Worm (Caenorhabditis elegans) whole organism, L1 larva: ENCODE results near the gene C33A12.19.

Source experiments
- C04F5.9 ChIP-seq: sonication (generic microtip); optimal IDR thresholded peaks from 2 replicates; lab custom pipeline; 2016; ENCODE audit warnings: missing genetic modification characterization, missing compliant biosample characterization
- C16A3.4 ChIP-seq: fragments of 150-350 bp; optimal IDR thresholded peaks from 2 replicates; lab custom pipeline; 2014; ENCODE audit warnings: missing biosample characterization, missing genetic modification characterization
- alr-1 ChIP-seq: fragments of 200-800 bp; sonication (Bioruptor generic); optimal IDR thresholded peaks from 2 replicates; lab custom pipeline; 2018; ENCODE audit warnings: borderline replicate concordance, mild to moderate bottlenecking, missing genetic modification characterization, missing compliant biosample characterization
- aly-2 ChIP-seq: fragments of 150-350 bp; optimal IDR thresholded peaks from 2 replicates; lab custom pipeline; 2014; ENCODE audit warnings: missing biosample characterization, missing genetic modification characterization
- blmp-1 ChIP-seq: fragments of 150-350 bp; optimal IDR thresholded peaks from 2 replicates; lab custom pipeline; 2014; ENCODE audit warnings: missing biosample characterization, missing genetic modification characterization
- ceh-82 ChIP-seq, 3 experiments: fragments of 150-350 bp in 1 of 3; sonication (generic microtip) in 2 of 3; optimal IDR thresholded peaks; 2 replicates each; lab custom pipeline; 2014 to 2017; ENCODE audit warnings: missing biosample characterization in 3 of 3, missing genetic modification characterization in 3 of 3
- dpl-1 ChIP-seq, 3 experiments: fragments of 150-350 bp in 2 of 3; sonication (generic microtip) in 1 of 3; optimal IDR thresholded peaks; 2 replicates each; lab custom pipeline; 2014 to 2017; ENCODE audit warnings: missing biosample characterization in 3 of 3, missing genetic modification characterization in 3 of 3, missing genetic modification reagents in 3 of 3
- dsc-1 ChIP-seq: sonication (generic microtip); optimal IDR thresholded peaks from 2 replicates; lab custom pipeline; 2016; ENCODE audit warnings: mild to moderate bottlenecking, missing genetic modification characterization, missing compliant biosample characterization
- efl-1 ChIP-seq, 4 experiments: fragments of 150-350 bp; optimal IDR thresholded peaks in 3 of 4; peaks in 1 of 4; 1 replicate in 1 of 4; 2 replicates in 3 of 4; lab custom pipeline; 2014; ENCODE audit warnings: missing biosample characterization in 2 of 4, missing genetic modification characterization in 2 of 4, missing genetic modification reagents in 2 of 4
- egl-13 ChIP-seq: sonication (generic microtip); optimal IDR thresholded peaks from 2 replicates; lab custom pipeline; 2016; ENCODE audit warnings: missing genotype, missing genetic modification reagents, missing genetic modification characterization, missing compliant biosample characterization
- egl-27 ChIP-seq, 2 experiments: fragments of 150-350 bp in 1 of 2; sonication (generic microtip); optimal IDR thresholded peaks; 3 replicates each; lab custom pipeline; 2017 to 2018; ENCODE audit warnings: missing biosample characterization in 2 of 2, missing genetic modification characterization in 2 of 2, missing genetic modification reagents in 2 of 2
- elt-2 ChIP-seq: sonication (generic microtip); optimal IDR thresholded peaks from 2 replicates; lab custom pipeline; 2016; ENCODE audit warnings: missing genetic modification characterization, mild to moderate bottlenecking, inconsistent platforms, missing compliant biosample characterization, missing genetic modification reagents
- elt-3 ChIP-seq, 6 experiments: fragments of 150-350 bp in 1 of 6; sonication (generic microtip); optimal IDR thresholded peaks; 2 replicates each; lab custom pipeline; 2017 to 2018; ENCODE audit warnings: missing biosample characterization in 6 of 6, missing genetic modification characterization in 6 of 6, inconsistent platforms in 1 of 6
- ets-5 ChIP-seq: fragments of 200-800 bp; sonication (Bioruptor generic); IDR thresholded peaks from 2 replicates; pipeline ENCODE4 v1.3.6; 2022; ENCODE audit warnings: missing genetic modification characterization, missing compliant biosample characterization
- fkh-10 ChIP-seq: sonication (generic microtip); optimal IDR thresholded peaks from 2 replicates; lab custom pipeline; 2017; ENCODE audit warnings: missing biosample characterization, missing genetic modification reagents, missing genetic modification characterization
- fkh-4 ChIP-seq: sonication (generic microtip); optimal IDR thresholded peaks from 2 replicates; lab custom pipeline; 2016; ENCODE audit warnings: missing compliant biosample characterization, missing genetic modification characterization, borderline replicate concordance
- jun-1 ChIP-seq: fragments of 150-350 bp; optimal IDR thresholded peaks from 2 replicates; lab custom pipeline; 2014; ENCODE audit warnings: missing biosample characterization, missing genetic modification reagents, missing genetic modification characterization
- lin-14 ChIP-seq: fragments of 200-800 bp; sonication (Bioruptor generic); optimal IDR thresholded peaks from 2 replicates; lab custom pipeline; 2018; ENCODE audit warnings: mild to moderate bottlenecking, missing genetic modification characterization, moderate library complexity, missing compliant biosample characterization
- lin-15B ChIP-seq: fragments of 150-350 bp; sonication (generic microtip); optimal IDR thresholded peaks from 3 replicates; lab custom pipeline; 2014; ENCODE audit warnings: missing biosample characterization, missing genetic modification characterization
- lin-35 ChIP-seq, 2 experiments: fragments of 150-350 bp; optimal IDR thresholded peaks; 2 replicates each; lab custom pipeline; 2014; ENCODE audit warnings: missing biosample characterization in 2 of 2, missing genetic modification characterization in 2 of 2, missing genetic modification reagents in 2 of 2
- lsy-2 ChIP-seq, 2 experiments: fragments of 150-350 bp; optimal IDR thresholded peaks; 2 replicates each; lab custom pipeline; 2014; ENCODE audit warnings: missing biosample characterization in 2 of 2, missing genetic modification characterization in 2 of 2
- mdl-1 ChIP-seq, 2 experiments: fragments of 150-350 bp; optimal IDR thresholded peaks; 2 replicates each; lab custom pipeline; 2014 to 2017; ENCODE audit warnings: missing biosample characterization in 2 of 2, missing genetic modification characterization in 2 of 2, inconsistent platforms in 1 of 2
- mep-1 ChIP-seq: fragments of 150-350 bp; optimal IDR thresholded peaks from 2 replicates; lab custom pipeline; 2014; ENCODE audit warnings: missing biosample characterization, missing genetic modification characterization
- nhr-19 ChIP-seq: fragments of 200-800 bp; sonication (Bioruptor generic); conservative IDR thresholded peaks from 2 replicates; pipeline ENCODE4 v1.3.6; 2022; ENCODE audit warnings: missing genetic modification characterization, missing compliant biosample characterization
- nhr-20 ChIP-seq: sonication (generic microtip); optimal IDR thresholded peaks from 2 replicates; lab custom pipeline; 2016; ENCODE audit warnings: mild to moderate bottlenecking, missing genetic modification characterization, missing compliant biosample characterization
- nhr-47 ChIP-seq: sonication (generic microtip); optimal IDR thresholded peaks from 2 replicates; lab custom pipeline; 2016; ENCODE audit warnings: mild to moderate bottlenecking, missing genetic modification characterization, moderate library complexity, missing compliant biosample characterization
- nhr-71 ChIP-seq: sonication (generic microtip); optimal IDR thresholded peaks from 2 replicates; lab custom pipeline; 2016; ENCODE audit warnings: mild to moderate bottlenecking, missing genetic modification characterization, moderate library complexity, missing compliant biosample characterization
- nhr-76 ChIP-seq: sonication (generic microtip); optimal IDR thresholded peaks from 2 replicates; lab custom pipeline; 2017; ENCODE audit warnings: missing biosample characterization, missing genetic modification characterization
- nhr-85 ChIP-seq: sonication (generic microtip); peaks from one replicate; lab custom pipeline; 2016; ENCODE audit warnings: missing genetic modification characterization, inconsistent platforms, missing compliant biosample characterization
- nhr-90 ChIP-seq: sonication (generic microtip); optimal IDR thresholded peaks from 2 replicates; lab custom pipeline; 2016; ENCODE audit warnings: mild to moderate bottlenecking, missing genetic modification characterization, missing compliant biosample characterization; ENCODE audit not compliant: poor library complexity
- pax-3 ChIP-seq: fragments of 200-800 bp; sonication (Bioruptor generic); optimal IDR thresholded peaks from 2 replicates; lab custom pipeline; 2018; ENCODE audit warnings: mild to moderate bottlenecking, missing genetic modification characterization, moderate library complexity, missing compliant biosample characterization
- rnt-1 ChIP-seq: sonication (generic microtip); optimal IDR thresholded peaks from 2 replicates; lab custom pipeline; 2016; ENCODE audit warnings: mild to moderate bottlenecking, missing genetic modification characterization, moderate library complexity, missing compliant biosample characterization
- snpc-4 ChIP-seq: fragments of 150-350 bp; optimal IDR thresholded peaks from 2 replicates; lab custom pipeline; 2014; ENCODE audit warnings: missing biosample characterization, missing genetic modification characterization
- snu-23 ChIP-seq: sonication (generic microtip); optimal IDR thresholded peaks from 2 replicates; lab custom pipeline; 2016; ENCODE audit warnings: missing genetic modification characterization, missing compliant biosample characterization
- swsn-7 ChIP-seq: sonication (generic microtip); optimal IDR thresholded peaks from 2 replicates; lab custom pipeline; 2016; ENCODE audit warnings: missing genetic modification characterization, missing compliant biosample characterization
- tbx-2 ChIP-seq: sonication (generic microtip); optimal IDR thresholded peaks from 2 replicates; lab custom pipeline; 2016; ENCODE audit warnings: missing genetic modification characterization, missing compliant biosample characterization
- tlp-1 ChIP-seq: fragments of 150-350 bp; optimal IDR thresholded peaks from 2 replicates; lab custom pipeline; 2014; ENCODE audit warnings: missing biosample characterization, missing genetic modification characterization
- unc-62 ChIP-seq: fragments of 150-350 bp; optimal IDR thresholded peaks from 2 replicates; lab custom pipeline; 2014; ENCODE audit warnings: missing biosample characterization, missing genetic modification reagents, missing genetic modification characterization
- xbp-1 ChIP-seq: sonication (generic microtip); optimal IDR thresholded peaks from 2 replicates; lab custom pipeline; 2016; ENCODE audit warnings: missing genetic modification characterization, missing compliant biosample characterization

C33A12.19 gene

ce11 chrIV:9524849-9525460, 8.2 kb downstream of the C33A12.19 start, which contains the start of gene ndua-5 (continued):
- TF ChIP-seq nhr-20 (tag; lab: Kevin White, UChicago) (peak; percentile 62), dpl-1 (GFP tag; optimal IDR thresholded peaks at IDR 0.05; lab: Kevin White, UChicago) (peak; percentile 86 to 92 (median 88)), C04F5.9 (tag; lab: Kevin White, UChicago) (no peak), ceh-82 (tag; optimal IDR thresholded peaks at IDR 0.05; lab: Kevin White, UChicago) (peak; percentile 0 to 51 (median 9))
- TF ChIP-seq, all 84 proteins: peak for 24

- TF ChIP-seq unc-62 (GFP tag; lab: Kevin White, UChicago) (no peak), dsc-1 (tag; lab: Kevin White, UChicago) (peak; percentile 93), nhr-20 (tag; lab: Kevin White, UChicago) (peak; percentile 81), C04F5.9 (tag; lab: Kevin White, UChicago) (no peak), ceh-82 (tag; optimal IDR thresholded peaks at IDR 0.05; lab: Kevin White, UChicago) (peak in 1 of 3 experiments; percentile 23), nhr-76 (tag; lab: Kevin White, UChicago) (no peak), nhr-71 (tag; lab: Kevin White, UChicago) (peak; percentile 76), mdl-1 (tag; optimal IDR thresholded peaks at IDR 0.05; lab: Kevin White, UChicago) (peak in 1 of 2 experiments; percentile 18), lin-35 (GFP tag; optimal IDR thresholded peaks at IDR 0.05; lab: Kevin White, UChicago) (peak in 1 of 2 experiments; percentile 40), xbp-1 (tag; lab: Kevin White, UChicago) (peak; percentile 21), egl-27 (tag; optimal IDR thresholded peaks at IDR 0.05; lab: Kevin White, UChicago) (peak in 1 of 2 experiments; percentile 31), jun-1 (tag; lab: Kevin White, UChicago) (peak; percentile 6), nhr-19 (GFP tag; lab: Robert Waterston, UW) (peak; percentile 53), fkh-4 (peak; percentile 89), pax-3 (tag; lab: Kevin White, UChicago) (no peak), lin-15B (no peak), tlp-1 (tag; lab: Kevin White, UChicago) (peak; percentile 3), ets-5 (GFP tag; lab: Robert Waterston, UW) (no peak), mep-1 (tag; lab: Kevin White, UChicago) (peak; percentile 68), rnt-1 (tag; lab: Kevin White, UChicago) (peak; percentile 52), snpc-4 (tag; lab: Kevin White, UChicago) (peak; percentile 35), elt-3 (tag; optimal IDR thresholded peaks at IDR 0.05; lab: Kevin White, UChicago) (peak in 4 of 6 experiments; percentile 21 to 46 (median 40)), efl-1 (optimal IDR thresholded peaks at IDR 0.05; lab: Kevin White, UChicago) (peak; percentile 26 to 29), efl-1 (GFP tag; optimal IDR thresholded peaks at IDR 0.05 in 1 of 2; lab: Kevin White, UChicago) (peak; percentile 30 to 92), tbx-2 (tag; lab: Kevin White, UChicago) (peak; percentile 5), dpl-1 (GFP tag; optimal IDR thresholded peaks at IDR 0.05; lab: Kevin White, UChicago) (peak; percentile 2 to 44 (median 14)), nhr-85 (tag; lab: Kevin White, UChicago) (peak; percentile 91), aly-2 (tag; lab: Kevin White, UChicago) (no peak), swsn-7 (tag; lab: Kevin White, UChicago) (peak; percentile 39), nhr-47 (no peak), lsy-2 (tag; optimal IDR thresholded peaks at IDR 0.05; lab: Kevin White, UChicago) (peak; percentile 22 to 30), elt-2 (peak; percentile 75), blmp-1 (tag; lab: Kevin White, UChicago) (peak; percentile 98), snu-23 (GFP tag; lab: Kevin White, UChicago) (peak; percentile 71), alr-1 (tag; lab: Kevin White, UChicago) (no peak), egl-13 (tag; lab: Kevin White, UChicago) (no peak), nhr-90 (peak; percentile 65), fkh-10 (GFP tag; lab: Kevin White, UChicago) (no peak), C16A3.4 (tag; lab: Kevin White, UChicago) (peak; percentile 6), lin-14 (GFP tag; lab: Kevin White, UChicago) (peak; percentile 84)
These were observed 9.1 kb downstream of the C33A12.19 start, which contains the start of gene elo-1 for ce11 chrIV:9525682-9526416. Gene elo-1, plus strand, starts transcription at chrIV:9526366.
